Fruit fly (Drosophila melanogaster) whole organism, embryonic: ENCODE results near the gene Cpr67Fa2.

ENCODE experiments used
- Adf1 ChIP-seq: fragments of 200-800 bp; sonication (Bioruptor generic); IDR thresholded peaks from 2 replicates; pipeline ENCODE4 v1.3.6; 2022; ENCODE audit warnings: missing biosample characterization, missing genetic modification characterization
- Atf3 ChIP-seq: fragments of 200-800 bp; sonication (Bioruptor generic); optimal IDR thresholded peaks from 3 replicates; lab custom pipeline; 2016; ENCODE audit warnings: missing biosample characterization, missing genetic modification characterization
- Atf6 ChIP-seq: fragments of 200-800 bp; sonication (Bioruptor generic); IDR thresholded peaks from 2 replicates; pipeline ENCODE4 v1.3.6; 2022; ENCODE audit warnings: missing biosample characterization, missing genetic modification characterization
- C15 ChIP-seq: fragments of 200-800 bp; sonication (Bioruptor generic); IDR thresholded peaks from 3 replicates; pipeline ENCODE4 v1.3.6; 2022; ENCODE audit warnings: missing biosample characterization, missing genetic modification characterization
- CG10366 ChIP-seq: fragments of 200-800 bp; sonication (Bioruptor generic); IDR thresholded peaks from 2 replicates; pipeline ENCODE4 v1.3.6; 2022; ENCODE audit warnings: missing biosample characterization, missing genetic modification characterization
- CG10959 ChIP-seq: fragments of 200-800 bp; sonication (Bioruptor generic); IDR thresholded peaks from 2 replicates; pipeline ENCODE4 v1.3.6; 2022; ENCODE audit warnings: missing biosample characterization, missing genetic modification characterization
- CG11504 ChIP-seq: fragments of 200-800 bp; sonication (Bioruptor generic); optimal IDR thresholded peaks from 3 replicates; lab custom pipeline; 2019; ENCODE audit warnings: missing biosample characterization, mild to moderate bottlenecking, missing genetic modification characterization, moderate library complexity
- CG12155 ChIP-seq: fragments of 200-800 bp; sonication (Bioruptor generic); optimal IDR thresholded peaks from 3 replicates; lab custom pipeline; 2016; ENCODE audit warnings: missing biosample characterization, missing genetic modification characterization
- CG12391 ChIP-seq: fragments of 200-800 bp; sonication (Bioruptor generic); optimal IDR thresholded peaks from 3 replicates; lab custom pipeline; 2018; ENCODE audit warnings: missing biosample characterization, mild to moderate bottlenecking, missing genetic modification characterization, moderate library complexity
- CG13123 ChIP-seq: fragments of 200-800 bp; sonication (Bioruptor generic); optimal IDR thresholded peaks from 2 replicates; lab custom pipeline; 2016; ENCODE audit warnings: missing biosample characterization, missing genetic modification characterization
- CG14050 ChIP-seq: fragments of 200-800 bp; sonication (Bioruptor generic); IDR thresholded peaks from 3 replicates; pipeline ENCODE4 v1.3.6; 2022; ENCODE audit warnings: missing biosample characterization, missing genetic modification characterization
- CG14965 ChIP-seq: fragments of 200-800 bp; sonication (Bioruptor generic); optimal IDR thresholded peaks from 2 replicates; lab custom pipeline; 2016; ENCODE audit warnings: missing biosample characterization, missing genetic modification characterization, borderline replicate concordance
- CG15011 ChIP-seq: fragments of 200-800 bp; sonication (Bioruptor generic); optimal IDR thresholded peaks from 3 replicates; lab custom pipeline; 2018; ENCODE audit warnings: missing biosample characterization, mild to moderate bottlenecking, missing genetic modification characterization
- CG15269 ChIP-seq: fragments of 200-800 bp; sonication (Bioruptor generic); optimal IDR thresholded peaks from 2 replicates; lab custom pipeline; 2018; ENCODE audit warnings: missing biosample characterization, mild to moderate bottlenecking, missing genetic modification characterization, moderate library complexity
- CG1603 ChIP-seq: fragments of 200-800 bp; sonication (Bioruptor generic); optimal IDR thresholded peaks from 2 replicates; lab custom pipeline; 2019; ENCODE audit warnings: missing biosample characterization, mild to moderate bottlenecking, missing genetic modification characterization, moderate library complexity
- CG1647 ChIP-seq: fragments of 200-800 bp; sonication (Bioruptor generic); optimal IDR thresholded peaks from 3 replicates; lab custom pipeline; 2016; ENCODE audit warnings: missing biosample characterization, missing genetic modification characterization
- CG16815 ChIP-seq: fragments of 200-800 bp; sonication (Bioruptor generic); optimal IDR thresholded peaks from 3 replicates; lab custom pipeline; 2017; ENCODE audit warnings: missing biosample characterization, mild to moderate bottlenecking, missing genetic modification characterization
- CG17359 ChIP-seq: fragments of 200-800 bp; sonication (Bioruptor generic); optimal IDR thresholded peaks from 3 replicates; lab custom pipeline; 2018; ENCODE audit warnings: missing biosample characterization, mild to moderate bottlenecking, missing genetic modification characterization, moderate library complexity
- CG17361 ChIP-seq: fragments of 200-800 bp; sonication (Bioruptor generic); IDR thresholded peaks from 3 replicates; pipeline ENCODE4 v1.3.6; 2022; ENCODE audit warnings: missing biosample characterization, missing genetic modification characterization
- CG2199 ChIP-seq: fragments of 200-800 bp; sonication (Bioruptor generic); IDR thresholded peaks from 3 replicates; pipeline ENCODE4 v1.3.6; 2022; ENCODE audit warnings: missing biosample characterization, missing genetic modification characterization
- CG2875 ChIP-seq: fragments of 200-800 bp; sonication (Bioruptor generic); optimal IDR thresholded peaks from 2 replicates; lab custom pipeline; 2017; ENCODE audit warnings: missing biosample characterization, mild to moderate bottlenecking, missing genetic modification characterization, missing genetic modification reagents
- CG2889 ChIP-seq: fragments of 200-800 bp; sonication (Bioruptor generic); IDR thresholded peaks from 3 replicates; pipeline ENCODE4 v1.3.6; 2022; ENCODE audit warnings: missing biosample characterization, missing genetic modification characterization
- CG4328 ChIP-seq: fragments of 200-800 bp; sonication (Bioruptor generic); optimal IDR thresholded peaks from 3 replicates; lab custom pipeline; 2017; ENCODE audit warnings: missing biosample characterization, missing genetic modification reagents, missing genetic modification characterization
- CG6813 ChIP-seq: fragments of 200-800 bp; sonication (Bioruptor generic); optimal IDR thresholded peaks from 2 replicates; lab custom pipeline; 2017; ENCODE audit warnings: missing biosample characterization, missing genetic modification characterization, mild to moderate bottlenecking, moderate library complexity, missing genetic modification reagents
- CG7839 ChIP-seq: fragments of 200-800 bp; sonication (Bioruptor generic); optimal IDR thresholded peaks from 3 replicates; lab custom pipeline; 2018; ENCODE audit warnings: missing biosample characterization, mild to moderate bottlenecking, missing genetic modification characterization, moderate library complexity
- CG8924 ChIP-seq: fragments of 200-800 bp; optimal IDR thresholded peaks from 3 replicates; lab custom pipeline; 2019; ENCODE audit warnings: missing biosample characterization, mild to moderate bottlenecking, missing genetic modification characterization, moderate library complexity
- CG9215 ChIP-seq: fragments of 200-800 bp; sonication (Bioruptor generic); IDR thresholded peaks from 2 replicates; pipeline ENCODE4 v1.3.6; 2022; ENCODE audit warnings: missing biosample characterization, missing genetic modification characterization
- Chrac-16 ChIP-seq: fragments of 200-800 bp; sonication (Bioruptor generic); optimal IDR thresholded peaks from 3 replicates; lab custom pipeline; 2016; ENCODE audit warnings: missing biosample characterization, missing genetic modification characterization
- CoRest ChIP-seq: fragments of 200-800 bp; sonication (Bioruptor generic); optimal IDR thresholded peaks from 3 replicates; lab custom pipeline; 2018; ENCODE audit warnings: missing biosample characterization, mild to moderate bottlenecking, missing genetic modification characterization, moderate library complexity
- Dek ChIP-seq: fragments of 200-800 bp; sonication (Bioruptor generic); optimal IDR thresholded peaks from 3 replicates; lab custom pipeline; 2019; ENCODE audit warnings: missing biosample characterization, mild to moderate bottlenecking, missing genetic modification characterization, moderate library complexity
- Dfd ChIP-seq, 2 experiments: fragments of >200 bp; optimal IDR thresholded peaks; 2 replicates each; lab custom pipeline; 2017; ENCODE audit warnings: missing biosample characterization in 2 of 2, missing genetic modification characterization in 2 of 2
- Drgx ChIP-seq: fragments of 200-800 bp; sonication (Bioruptor generic); IDR thresholded peaks from 2 replicates; pipeline ENCODE4 v1.3.6; 2022; ENCODE audit warnings: missing biosample characterization, missing genetic modification characterization
- Fer2 ChIP-seq: fragments of 200-800 bp; sonication (Bioruptor generic); optimal IDR thresholded peaks from 2 replicates; lab custom pipeline; 2018; ENCODE audit warnings: missing biosample characterization, mild to moderate bottlenecking, missing genetic modification characterization, moderate library complexity
- HLH3B ChIP-seq: fragments of 200-800 bp; sonication (Bioruptor generic); IDR thresholded peaks from 2 replicates; pipeline ENCODE4 v1.3.6; 2022; ENCODE audit warnings: missing biosample characterization, missing genetic modification characterization
- Lhr ChIP-seq: fragments of 200-800 bp; sonication (Bioruptor generic); optimal IDR thresholded peaks from 3 replicates; lab custom pipeline; 2017; ENCODE audit warnings: mild to moderate bottlenecking, missing biosample characterization, missing genetic modification reagents, missing genetic modification characterization
- Pdp1 ChIP-seq, 2 experiments: fragments of 200-800 bp; sonication (Bioruptor generic); optimal IDR thresholded peaks; 3 replicates each; lab custom pipeline; 2016; ENCODE audit warnings: missing biosample characterization in 2 of 2, missing genetic modification characterization in 2 of 2, mild to moderate bottlenecking in 1 of 2, moderate library complexity in 1 of 2
- TFAM ChIP-seq: fragments of 200-800 bp; sonication (Bioruptor generic); optimal IDR thresholded peaks from 2 replicates; lab custom pipeline; 2017; ENCODE audit warnings: missing biosample characterization, missing genetic modification characterization, inconsistent platforms
- Taf1 ChIP-seq: fragments of 200-800 bp; sonication (Bioruptor generic); IDR thresholded peaks from 2 replicates; pipeline ENCODE4 v1.3.6; 2022; ENCODE audit warnings: missing biosample characterization, missing genetic modification characterization
- bigmax ChIP-seq: fragments of 200-800 bp; sonication (Bioruptor generic); optimal IDR thresholded peaks from 2 replicates; lab custom pipeline; 2018; ENCODE audit warnings: missing biosample characterization, mild to moderate bottlenecking, missing genetic modification characterization
- gem ChIP-seq: fragments of 200-800 bp; sonication (Bioruptor generic); optimal IDR thresholded peaks from 2 replicates; lab custom pipeline; 2019; ENCODE audit warnings: missing biosample characterization, mild to moderate bottlenecking, missing genetic modification characterization, moderate library complexity
- klu ChIP-seq: fragments of 200-800 bp; sonication (Bioruptor generic); IDR thresholded peaks from 2 replicates; pipeline ENCODE4 v1.3.6; 2022; ENCODE audit warnings: missing biosample characterization, missing genetic modification characterization
- mam ChIP-seq: fragments of 200-800 bp; sonication (Bioruptor generic); optimal IDR thresholded peaks from 3 replicates; lab custom pipeline; 2016; ENCODE audit warnings: missing biosample characterization, missing genetic modification characterization
- nau ChIP-seq: fragments of 200-800 bp; sonication (Bioruptor generic); optimal IDR thresholded peaks from 3 replicates; lab custom pipeline; 2017; ENCODE audit warnings: missing biosample characterization, mild to moderate bottlenecking, missing genetic modification characterization, missing genetic modification reagents
- nerfin-2 ChIP-seq: fragments of 200-800 bp; sonication (Bioruptor generic); IDR thresholded peaks from 2 replicates; pipeline ENCODE4 v1.3.6; 2022; ENCODE audit warnings: missing biosample characterization, missing genetic modification characterization; ENCODE audit not compliant: partially characterized antibody
- p53 ChIP-seq: fragments of 200-800 bp; sonication (Bioruptor generic); optimal IDR thresholded peaks from 2 replicates; lab custom pipeline; 2016; ENCODE audit warnings: missing biosample characterization, missing genetic modification characterization
- salm ChIP-seq: fragments of 200-800 bp; sonication (Bioruptor generic); optimal IDR thresholded peaks from 2 replicates; lab custom pipeline; 2018; ENCODE audit warnings: missing biosample characterization, mild to moderate bottlenecking, missing genetic modification characterization
- sens ChIP-seq: fragments of 200-800 bp; sonication (Bioruptor generic); peaks from one replicate; lab custom pipeline; 2016; ENCODE audit warnings: missing biosample characterization, missing genetic modification characterization
- sr ChIP-seq: fragments of 200-800 bp; sonication (Bioruptor generic); IDR thresholded peaks from 3 replicates; pipeline ENCODE4 v1.3.6; 2022; ENCODE audit warnings: missing biosample characterization, missing genetic modification characterization
- tll ChIP-seq, 2 experiments: fragments of 200-800 bp in 1 of 2; fragments of >200 bp in 1 of 2; sonication (Bioruptor generic) in 1 of 2; optimal IDR thresholded peaks; 2 replicates each; lab custom pipeline; 2017 to 2019; ENCODE audit warnings: missing biosample characterization in 2 of 2, missing genetic modification characterization in 2 of 2, mild to moderate bottlenecking in 1 of 2, moderate library complexity in 1 of 2
- wek ChIP-seq: fragments of 200-800 bp; sonication (Bioruptor generic); optimal IDR thresholded peaks from 3 replicates; lab custom pipeline; 2018; ENCODE audit warnings: missing biosample characterization, mild to moderate bottlenecking, missing genetic modification characterization, moderate library complexity
- yki ChIP-seq: fragments of >200 bp; optimal IDR thresholded peaks from 3 replicates; lab custom pipeline; 2018

Gene Cpr67Fa2

dm6 chr3L:10854801-10855418 is 36.6 kb upstream of the Cpr67Fa2 start (continued):
- TF ChIP-seq tll (GFP tag; optimal IDR thresholded peaks at IDR 0.05; lab: Kevin White, UChicago) (no peak), CG8924 (tag; lab: Kevin White, UChicago) (no peak), Dek (no peak), sens (GFP tag; lab: Kevin White, UChicago) (peak; percentile 64), Fer2 (tag; lab: Kevin White, UChicago) (no peak), CG10366 (GFP tag; lab: Robert Waterston, UW) (peak; percentile 42), CG13123 (GFP tag; lab: Kevin White, UChicago) (no peak), CG2875 (no peak), CG11504 (peak; percentile 46), Pdp1 (GFP tag; optimal IDR thresholded peaks at IDR 0.05; lab: Kevin White, UChicago) (no peak), salm (tag; lab: Kevin White, UChicago) (no peak), CG1647 (GFP tag; lab: Kevin White, UChicago) (no peak), CG6813 (no peak), HLH3B (no peak), p53 (GFP tag; lab: Kevin White, UChicago) (no peak), Drgx (peak; percentile 65), bigmax (GFP tag; lab: Kevin White, UChicago) (no peak), CG9215 (GFP tag; lab: Robert Waterston, UW) (no peak), sr (GFP tag; lab: Robert Waterston, UW) (no peak), Atf6 (no peak), CG12391 (tag; lab: Kevin White, UChicago) (no peak), Dfd (GFP tag; optimal IDR thresholded peaks at IDR 0.05; lab: Kevin White, UChicago) (no peak), gem (tag; lab: Kevin White, UChicago) (peak; percentile 17), CG7839 (tag; lab: Kevin White, UChicago) (no peak), nau (no peak), CG15011 (GFP tag; lab: Kevin White, UChicago) (no peak), nerfin-2 (GFP tag; lab: Robert Waterston, UW) (no peak), TFAM (no peak), Taf1 (GFP tag; lab: Robert Waterston, UW) (no peak), CG14965 (GFP tag; lab: Kevin White, UChicago) (no peak), CG4328 (GFP tag; lab: Kevin White, UChicago) (no peak), Adf1 (GFP tag; lab: Robert Waterston, UW) (no peak), CG10959 (no peak), CG17361 (GFP tag; lab: Robert Waterston, UW) (0 out of 3 replicates have a peak, but pooled peaks have one; percentile 17), CoRest (tag; lab: Kevin White, UChicago) (no peak), Chrac-16 (no peak), CG2199 (GFP tag; lab: Robert Waterston, UW) (0 out of 3 replicates have a peak, but pooled peaks have one; percentile 11), CG15269 (tag; lab: Kevin White, UChicago) (no peak), CG16815 (GFP tag; lab: Kevin White, UChicago) (no peak), CG1603 (no peak), yki (lab: Kevin White, UChicago) (no peak), CG17359 (tag; lab: Kevin White, UChicago) (no peak), CG12155 (GFP tag; lab: Kevin White, UChicago) (no peak), Atf3 (GFP tag; lab: Kevin White, UChicago) (no peak), wek (GFP tag; lab: Kevin White, UChicago) (no peak), Lhr (no peak), CG14050 (GFP tag; lab: Robert Waterston, UW) (no peak), C15 (GFP tag; lab: Robert Waterston, UW) (no peak), CG2889 (no peak), mam (GFP tag; lab: Kevin White, UChicago) (no peak), klu (GFP tag; lab: Robert Waterston, UW) (no peak)
